Worm (Caenorhabditis elegans) whole organism, L4 larva: ENCODE results near the gene F55D1.1.

Experiments
- D1046.2 ChIP-seq: fragments of 200-800 bp; sonication (Bioruptor generic); IDR thresholded peaks from 2 replicates; pipeline ENCODE4 v1.3.6; 2022; ENCODE audit warnings: missing genetic modification characterization, missing compliant biosample characterization
- F44E2.7 ChIP-seq: fragments of 200-800 bp; sonication (Bioruptor generic); IDR thresholded peaks from 2 replicates; pipeline ENCODE4 v2.1.2; 2022; ENCODE audit warnings: missing genetic modification characterization, missing compliant biosample characterization
- R02D3.7 ChIP-seq: fragments of 150-350 bp; sonication (generic microtip); optimal IDR thresholded peaks from 3 replicates; lab custom pipeline; 2014; ENCODE audit warnings: missing biosample characterization, missing genetic modification characterization
- Y105C5A.15 ChIP-seq: fragments of 200-800 bp; sonication (Bioruptor generic); IDR thresholded peaks from 2 replicates; pipeline ENCODE4 v1.3.6; 2022; ENCODE audit warnings: missing genetic modification characterization, missing compliant biosample characterization
- Y5F2A.4 ChIP-seq: fragments of 200-800 bp; sonication (Bioruptor generic); optimal IDR thresholded peaks from 2 replicates; lab custom pipeline; 2018; ENCODE audit warnings: mild to moderate bottlenecking, missing genetic modification characterization, missing compliant biosample characterization
- ZK337.2 ChIP-seq: fragments of 200-800 bp; sonication (Bioruptor generic); IDR thresholded peaks from 2 replicates; pipeline ENCODE4 v1.3.6; 2022; ENCODE audit warnings: missing genetic modification reagents, missing genetic modification characterization, missing compliant biosample characterization
- ZK546.5 ChIP-seq, 2 experiments: sonication (generic microtip); optimal IDR thresholded peaks; 2 replicates each; lab custom pipeline; 2017; ENCODE audit warnings: missing biosample characterization in 2 of 2, missing genetic modification characterization in 2 of 2
- aly-2 ChIP-seq: sonication (generic microtip); optimal IDR thresholded peaks from 2 replicates; lab custom pipeline; 2018; ENCODE audit warnings: missing biosample characterization, missing genetic modification characterization
- ama-1 ChIP-seq: fragments of 150-350 bp; optimal IDR thresholded peaks from 2 replicates; lab custom pipeline; 2014; ENCODE audit warnings: inconsistent platforms, mixed read lengths
- ceh-20 ChIP-seq: fragments of 200-800 bp; sonication (Bioruptor generic); IDR thresholded peaks from 2 replicates; pipeline ENCODE4 v1.3.6; 2022; ENCODE audit warnings: missing genetic modification reagents, missing genetic modification characterization, missing compliant biosample characterization
- ceh-44 ChIP-seq: fragments of 200-800 bp; sonication (Bioruptor generic); IDR thresholded peaks from 2 replicates; pipeline ENCODE4 v1.3.6; 2022; ENCODE audit warnings: missing genetic modification reagents, missing genetic modification characterization, missing compliant biosample characterization
- ceh-82 ChIP-seq: sonication (generic microtip); optimal IDR thresholded peaks from 2 replicates; lab custom pipeline; 2017; ENCODE audit warnings: missing biosample characterization, missing genetic modification characterization
- ces-1 ChIP-seq: fragments of 150-350 bp; sonication (generic microtip); optimal IDR thresholded peaks from 4 replicates; lab custom pipeline; 2014; ENCODE audit warnings: missing biosample characterization, missing genetic modification reagents, missing genetic modification characterization
- cey-2 ChIP-seq: sonication (generic microtip); optimal IDR thresholded peaks from 3 replicates; lab custom pipeline; 2017; ENCODE audit warnings: missing genetic modification characterization, mild to moderate bottlenecking, missing compliant biosample characterization, antibody characterized with exemption, borderline replicate concordance; ENCODE audit not compliant: insufficient read depth
- ctbp-1 ChIP-seq: fragments of 200-800 bp; sonication (Bioruptor generic); IDR thresholded peaks from 2 replicates; pipeline ENCODE4 v1.3.6; 2022; ENCODE audit warnings: missing genetic modification reagents, missing genetic modification characterization, missing compliant biosample characterization
- daf-19 ChIP-seq: fragments of 200-800 bp; sonication (Bioruptor generic); conservative IDR thresholded peaks from 2 replicates; pipeline ENCODE4 v1.3.6; 2022; ENCODE audit warnings: missing genetic modification characterization, missing compliant biosample characterization
- daf-8 ChIP-seq: fragments of 200-800 bp; sonication (Bioruptor generic); IDR thresholded peaks from 2 replicates; pipeline ENCODE4 v1.3.6; 2022; ENCODE audit warnings: missing genetic modification characterization, missing compliant biosample characterization
- egl-27 ChIP-seq: sonication (generic microtip); optimal IDR thresholded peaks from 3 replicates; lab custom pipeline; 2017; ENCODE audit warnings: missing biosample characterization, missing genetic modification reagents, missing genetic modification characterization
- fkh-10 ChIP-seq: fragments of 150-350 bp; optimal IDR thresholded peaks from 2 replicates; lab custom pipeline; 2014; ENCODE audit warnings: missing biosample characterization, missing genetic modification reagents, missing genetic modification characterization
- fos-1 ChIP-seq: fragments of 150-350 bp; optimal IDR thresholded peaks from 2 replicates; lab custom pipeline; 2014; ENCODE audit warnings: missing biosample characterization, missing genetic modification characterization
- gei-8 ChIP-seq: fragments of 200-800 bp; sonication (Bioruptor generic); optimal IDR thresholded peaks from 2 replicates; lab custom pipeline; 2018; ENCODE audit warnings: mild to moderate bottlenecking, missing genetic modification characterization, missing compliant biosample characterization
- hif-1 ChIP-seq, 2 experiments: sonication (generic microtip); optimal IDR thresholded peaks; 2 replicates each; lab custom pipeline; 2016 to 2017; ENCODE audit warnings: missing compliant biosample characterization in 2 of 2, missing genetic modification characterization in 2 of 2, missing genetic modification reagents in 2 of 2, missing genotype in 2 of 2, mild to moderate bottlenecking in 1 of 2
- hlh-11 ChIP-seq: fragments of 200-800 bp; sonication (Bioruptor generic); optimal IDR thresholded peaks from 2 replicates; lab custom pipeline; 2018; ENCODE audit warnings: mild to moderate bottlenecking, missing genetic modification characterization, missing compliant biosample characterization
- hlh-30 ChIP-seq: sonication (generic microtip); optimal IDR thresholded peaks from 2 replicates; lab custom pipeline; 2017; ENCODE audit warnings: antibody characterized with exemption, mild to moderate bottlenecking, missing genetic modification characterization, missing compliant biosample characterization; ENCODE audit not compliant: insufficient read depth
- lin-1 ChIP-seq: fragments of 200-800 bp; sonication (Bioruptor generic); IDR thresholded peaks from 2 replicates; pipeline ENCODE4 v1.3.6; 2022; ENCODE audit warnings: missing genetic modification reagents, missing genetic modification characterization, missing compliant biosample characterization
- lin-13 ChIP-seq: fragments of 150-350 bp; optimal IDR thresholded peaks from 2 replicates; lab custom pipeline; 2014; ENCODE audit warnings: missing biosample characterization, missing genetic modification reagents, missing genetic modification characterization
- lin-15B ChIP-seq: fragments of 150-350 bp; sonication (generic microtip); optimal IDR thresholded peaks from 3 replicates; lab custom pipeline; 2014; ENCODE audit warnings: missing biosample characterization, missing genetic modification characterization
- lin-39 ChIP-seq: fragments of 150-350 bp; optimal IDR thresholded peaks from 2 replicates; lab custom pipeline; 2014; ENCODE audit warnings: missing biosample characterization, missing genetic modification reagents, missing genetic modification characterization
- lsy-2 ChIP-seq, 2 experiments: fragments of 150-350 bp in 1 of 2; sonication (generic microtip) in 1 of 2; optimal IDR thresholded peaks; 2 replicates each; lab custom pipeline; 2014 to 2017; ENCODE audit warnings: missing biosample characterization in 2 of 2, missing genetic modification characterization in 2 of 2
- mdl-1 ChIP-seq, 2 experiments: fragments of 150-350 bp in 1 of 2; sonication (generic microtip) in 1 of 2; optimal IDR thresholded peaks; 2 replicates each; lab custom pipeline; 2014 to 2017; ENCODE audit warnings: missing biosample characterization in 2 of 2, missing genetic modification characterization in 2 of 2
- mdt-29 ChIP-seq: fragments of 200-800 bp; sonication (Bioruptor generic); IDR thresholded peaks from 2 replicates; pipeline ENCODE4 v1.3.6; 2022; ENCODE audit warnings: missing genetic modification reagents, missing genetic modification characterization, missing compliant biosample characterization
- mep-1 ChIP-seq: fragments of 150-350 bp; sonication (generic microtip); optimal IDR thresholded peaks from 3 replicates; lab custom pipeline; 2014; ENCODE audit warnings: missing biosample characterization, missing genetic modification characterization
- mxl-3 ChIP-seq: fragments of 200-800 bp; sonication (Bioruptor generic); optimal IDR thresholded peaks from 2 replicates; lab custom pipeline; 2018; ENCODE audit warnings: mild to moderate bottlenecking, missing genetic modification characterization, missing compliant biosample characterization
- nhr-10 ChIP-seq: fragments of 150-350 bp; optimal IDR thresholded peaks from 2 replicates; lab custom pipeline; 2014; ENCODE audit warnings: missing biosample characterization, missing genetic modification characterization
- nhr-11 ChIP-seq: fragments of 150-350 bp; optimal IDR thresholded peaks from 2 replicates; lab custom pipeline; 2014; ENCODE audit warnings: missing biosample characterization, missing genetic modification characterization
- nhr-111 ChIP-seq: fragments of 200-800 bp; sonication (Bioruptor generic); optimal IDR thresholded peaks from 2 replicates; lab custom pipeline; 2018; ENCODE audit warnings: mild to moderate bottlenecking, missing genetic modification characterization, missing compliant biosample characterization
- nhr-41 ChIP-seq: fragments of 200-800 bp; sonication (Bioruptor generic); IDR thresholded peaks from 2 replicates; pipeline ENCODE4 v1.3.6; 2022; ENCODE audit warnings: missing genetic modification reagents, missing genetic modification characterization, missing compliant biosample characterization
- nhr-77 ChIP-seq: fragments of 150-350 bp; optimal IDR thresholded peaks from 2 replicates; lab custom pipeline; 2014; ENCODE audit warnings: missing biosample characterization, missing genetic modification characterization
- pqm-1 ChIP-seq: sonication (generic microtip); optimal IDR thresholded peaks from 2 replicates; lab custom pipeline; 2017; ENCODE audit warnings: missing biosample characterization, missing genetic modification characterization
- saeg-2 ChIP-seq: fragments of 200-800 bp; sonication (Bioruptor generic); IDR thresholded peaks from 2 replicates; pipeline ENCODE4 v1.3.6; 2022; ENCODE audit warnings: missing genetic modification reagents, missing genetic modification characterization, missing compliant biosample characterization
- set-16 ChIP-seq: fragments of 200-800 bp; sonication (Bioruptor generic); IDR thresholded peaks from 2 replicates; pipeline ENCODE4 v1.3.6; 2022; ENCODE audit warnings: missing genetic modification reagents, missing genetic modification characterization, missing compliant biosample characterization
- skn-1 ChIP-seq: fragments of 150-350 bp; optimal IDR thresholded peaks from 2 replicates; lab custom pipeline; 2014; ENCODE audit warnings: missing biosample characterization, missing genetic modification characterization
- snpc-1.2 ChIP-seq: fragments of 200-800 bp; sonication (Bioruptor generic); IDR thresholded peaks from 2 replicates; pipeline ENCODE4 v1.3.6; 2022; ENCODE audit warnings: missing genetic modification reagents, missing genetic modification characterization, missing compliant biosample characterization
- snpc-4 ChIP-seq: fragments of 150-350 bp; optimal IDR thresholded peaks from 2 replicates; lab custom pipeline; 2014; ENCODE audit warnings: missing biosample characterization, missing genetic modification characterization
- tag-97 ChIP-seq: fragments of 200-800 bp; sonication (Bioruptor generic); IDR thresholded peaks from 2 replicates; pipeline ENCODE4 v1.3.6; 2022; ENCODE audit warnings: missing genetic modification characterization, missing compliant biosample characterization
- tra-1 ChIP-seq: fragments of 200-800 bp; sonication (Bioruptor generic); IDR thresholded peaks from 2 replicates; pipeline ENCODE4 v1.3.6; 2022; ENCODE audit warnings: missing genetic modification reagents, missing genetic modification characterization, missing compliant biosample characterization
- unc-62 ChIP-seq, 3 experiments: fragments of 150-350 bp in 1 of 3; sonication (generic microtip); optimal IDR thresholded peaks in 2 of 3; peaks in 1 of 3; 1 replicate in 1 of 3; 2 replicates in 2 of 3; lab custom pipeline; 2014 to 2017; ENCODE audit warnings: missing biosample characterization in 3 of 3, missing genetic modification characterization in 3 of 3, missing genetic modification reagents in 3 of 3, missing genotype in 1 of 3
- zag-1 ChIP-seq: fragments of 150-350 bp; optimal IDR thresholded peaks from 2 replicates; lab custom pipeline; 2014; ENCODE audit warnings: missing biosample characterization, missing genetic modification characterization
- zfp-2 ChIP-seq: sonication (generic microtip); optimal IDR thresholded peaks from 2 replicates; lab custom pipeline; 2016; ENCODE audit warnings: mild to moderate bottlenecking, missing genetic modification characterization, missing compliant biosample characterization
- zip-2 ChIP-seq: fragments of 150-350 bp; optimal IDR thresholded peaks from 2 replicates; lab custom pipeline; 2014; ENCODE audit warnings: missing biosample characterization, missing genetic modification characterization
- ztf-11 ChIP-seq: fragments of 150-350 bp; optimal IDR thresholded peaks from 2 replicates; lab custom pipeline; 2014; ENCODE audit warnings: missing biosample characterization, missing genetic modification characterization

Gene F55D1.1

DNA sequence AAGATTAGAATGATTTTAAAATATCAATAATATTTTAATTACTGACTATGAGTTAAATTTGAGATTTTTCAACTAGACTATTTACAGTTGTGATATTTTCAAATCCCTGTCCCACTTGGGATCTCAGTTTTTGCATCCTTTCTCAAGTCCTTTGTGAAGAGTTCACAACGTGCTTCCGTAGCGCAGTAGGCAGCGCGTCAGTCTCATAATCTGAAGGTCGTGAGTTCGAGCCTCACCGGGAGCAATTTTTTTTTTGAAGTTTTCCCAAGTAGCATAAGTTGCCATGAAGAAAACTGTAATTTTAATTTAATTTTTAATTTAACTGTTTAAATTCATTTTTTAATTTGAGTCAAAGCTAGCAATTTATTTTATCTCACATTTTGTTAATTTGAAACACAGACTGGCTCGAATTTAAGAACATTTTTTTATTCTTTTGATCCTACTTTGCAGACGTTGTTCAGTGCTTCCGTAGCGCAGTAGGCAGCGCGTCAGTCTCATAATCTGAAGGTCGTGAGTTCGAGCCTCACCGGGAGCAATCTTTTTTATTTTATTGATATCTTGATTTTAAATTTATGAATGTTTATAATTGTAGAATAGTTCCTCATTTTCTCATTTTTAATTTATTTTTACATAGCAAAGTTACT is 4.2 kb upstream of the F55D1.1 start (continued):
- TF ChIP-seq nhr-111 (GFP tag; lab: Kevin White, UChicago) = no peak
- TF ChIP-seq ceh-20 (GFP tag; lab: Robert Waterston, UW) = no peak
- TF ChIP-seq D1046.2 = no peak
- TF ChIP-seq ztf-11 (tag; lab: Kevin White, UChicago) = no peak
- no peak for TF ChIP-seq ZK546.5 (tag; optimal IDR thresholded peaks at IDR 0.05; lab: Kevin White, UChicago)
- no peak for TF ChIP-seq zip-2
- no peak for TF ChIP-seq fos-1 (tag; lab: Kevin White, UChicago)
- TF ChIP-seq gei-8 (GFP tag; lab: Kevin White, UChicago) = no peak
- TF ChIP-seq daf-8 (GFP tag; lab: Robert Waterston, UW) = no peak; the same call in 1 of the 2 replicates
- no peak for TF ChIP-seq snpc-1.2 (GFP tag; lab: Robert Waterston, UW)
- no peak for TF ChIP-seq skn-1 (tag; lab: Kevin White, UChicago)
- TF ChIP-seq unc-62 (GFP tag; optimal IDR thresholded peaks at IDR 0.05 in 1 of 2; lab: Kevin White, UChicago) = no peak
- no peak for TF ChIP-seq unc-62 (tag; optimal IDR thresholded peaks at IDR 0.05; lab: Kevin White, UChicago)
- TF ChIP-seq lin-39 = no peak
- TF ChIP-seq fkh-10 = no peak
- TF ChIP-seq Y5F2A.4 = no peak
- no peak for TF ChIP-seq tag-97 (GFP tag; lab: Robert Waterston, UW)
- no peak for TF ChIP-seq ctbp-1
- TF ChIP-seq ceh-44 (GFP tag; lab: Robert Waterston, UW) = peak; percentile 2; the same call in 1 of the 2 replicates
- no peak for TF ChIP-seq lin-13 (GFP tag; lab: Kevin White, UChicago)
- no peak for TF ChIP-seq pqm-1 (tag; lab: Kevin White, UChicago)
- no peak for TF ChIP-seq mdt-29 (GFP tag; lab: Robert Waterston, UW)
- TF ChIP-seq nhr-10 (tag; lab: Kevin White, UChicago) = no peak
- no peak for TF ChIP-seq hlh-30 (tag; lab: Kevin White, UChicago)
- TF ChIP-seq cey-2 (tag; lab: Kevin White, UChicago) = no peak
- no peak for TF ChIP-seq nhr-11 (tag; lab: Kevin White, UChicago)
- peak in 1 of 2 experiments; percentile 2 for TF ChIP-seq lsy-2 (tag; optimal IDR thresholded peaks at IDR 0.05; lab: Kevin White, UChicago)
- no peak for TF ChIP-seq hif-1 (tag; optimal IDR thresholded peaks at IDR 0.05; lab: Kevin White, UChicago)
- TF ChIP-seq zfp-2 = no peak
- TF ChIP-seq lin-1 (GFP tag; lab: Robert Waterston, UW) = no peak; the same call in 1 of the 2 replicates
- TF ChIP-seq ZK337.2 (GFP tag; lab: Robert Waterston, UW) = no peak
- no peak for TF ChIP-seq daf-19 (GFP tag; lab: Robert Waterston, UW)
- no peak for TF ChIP-seq R02D3.7 (tag; lab: Kevin White, UChicago)
- TF ChIP-seq lin-15B (tag; lab: Kevin White, UChicago) = no peak
- peak in 1 of 2 experiments; percentile 10 for TF ChIP-seq mdl-1 (tag; optimal IDR thresholded peaks at IDR 0.05; lab: Kevin White, UChicago)
- no peak for TF ChIP-seq hlh-11 (tag; lab: Kevin White, UChicago)
- TF ChIP-seq snpc-4 (tag; lab: Kevin White, UChicago) = no peak
- TF ChIP-seq nhr-77 (tag; lab: Kevin White, UChicago) = no peak
- TF ChIP-seq mxl-3 (GFP tag; lab: Kevin White, UChicago) = no peak
- TF ChIP-seq saeg-2 (GFP tag; lab: Robert Waterston, UW) = no peak
- TF ChIP-seq ceh-82 = no peak
- TF ChIP-seq set-16 (GFP tag; lab: Robert Waterston, UW) = no peak
- no peak for TF ChIP-seq ces-1 (GFP tag; lab: Kevin White, UChicago)
- TF ChIP-seq nhr-41 (GFP tag; lab: Robert Waterston, UW) = peak; percentile 10; the same call in 1 of the 2 replicates
- no peak for TF ChIP-seq aly-2 (tag; lab: Kevin White, UChicago)
- no peak for TF ChIP-seq tra-1 (GFP tag; lab: Robert Waterston, UW)
- TF ChIP-seq F44E2.7 (GFP tag; lab: Robert Waterston, UW) = no peak
- TF ChIP-seq Y105C5A.15 (GFP tag; lab: Robert Waterston, UW) = no peak
- TF ChIP-seq egl-27 (tag; lab: Kevin White, UChicago) = no peak
- peak; percentile 50 for TF ChIP-seq mep-1 (tag; lab: Kevin White, UChicago)
- TF ChIP-seq ama-1 (lab: Kevin White, UChicago) = no peak
- no peak for TF ChIP-seq zag-1 (tag; lab: Kevin White, UChicago)
